Worm (Caenorhabditis elegans) whole organism, early embryonic: ENCODE results near the gene srx-12.

Experiments used
- B0310.2 ChIP-seq: sonication (generic microtip); optimal IDR thresholded peaks from 2 replicates; lab custom pipeline; 2016; ENCODE audit warnings: mild to moderate bottlenecking, missing genetic modification characterization, missing compliant biosample characterization
- F13C5.2 ChIP-seq: sonication (generic microtip); optimal IDR thresholded peaks from 2 replicates; lab custom pipeline; 2017; ENCODE audit warnings: mild to moderate bottlenecking, missing genetic modification characterization, inconsistent platforms, missing compliant biosample characterization
- ama-1 ChIP-seq: fragments of 150-350 bp; optimal IDR thresholded peaks from 2 replicates; lab custom pipeline; 2014
- hmg-4 ChIP-seq: fragments of 200-800 bp; sonication (Bioruptor generic); optimal IDR thresholded peaks from 2 replicates; lab custom pipeline; 2018; ENCODE audit warnings: mild to moderate bottlenecking, missing genetic modification characterization, missing compliant biosample characterization
- hnd-1 ChIP-seq: sonication (generic microtip); optimal IDR thresholded peaks from 2 replicates; lab custom pipeline; 2016; ENCODE audit warnings: missing genetic modification characterization, missing compliant biosample characterization
- pes-1 ChIP-seq: fragments of 200-800 bp; sonication (Bioruptor generic); IDR thresholded peaks from 2 replicates; pipeline ENCODE4 v1.3.6; 2022; ENCODE audit warnings: missing genetic modification reagents, missing genetic modification characterization, missing compliant biosample characterization
- sea-1 ChIP-seq: fragments of 200-800 bp; sonication (Bioruptor generic); conservative IDR thresholded peaks from 2 replicates; pipeline ENCODE4 v1.3.6; 2022; ENCODE audit warnings: missing genetic modification characterization, missing compliant biosample characterization

- TF ChIP-seq hnd-1 (tag; lab: Kevin White, UChicago): no peak
- no peak for TF ChIP-seq ama-1 (lab: Kevin White, UChicago)
- no peak for TF ChIP-seq hmg-4
- TF ChIP-seq pes-1 (GFP tag; lab: Robert Waterston, UW): no peak
- TF ChIP-seq F13C5.2: no peak
- no peak for TF ChIP-seq B0310.2 (tag; lab: Kevin White, UChicago)
- TF ChIP-seq sea-1 (GFP tag; lab: Robert Waterston, UW): no peak
Measured at ce11 chrIV:1038516-1038915, 7.3 kb upstream of the srx-12 start.
